ENCODE assay signal across 7 worm cellular contexts in the genomic region with DNA sequence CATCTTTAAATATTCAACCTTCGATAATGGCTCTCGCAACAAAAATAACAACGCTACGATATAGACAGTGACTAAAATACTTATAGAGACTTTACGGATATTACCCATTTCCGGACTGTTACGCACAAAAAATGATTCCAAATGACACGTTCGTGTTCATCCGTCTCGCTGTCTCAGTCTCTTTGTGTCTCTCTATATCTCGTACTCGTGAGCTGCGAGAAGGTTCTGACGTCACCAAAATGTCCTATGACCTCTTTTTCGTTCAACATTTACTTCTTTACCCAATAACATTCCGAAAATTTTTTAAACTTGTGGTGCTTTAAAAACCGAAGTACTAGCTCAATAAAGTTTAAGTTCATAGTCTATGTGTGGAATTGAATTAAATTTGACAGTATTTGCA.
TF ChIP-seq lines count a peak whose summit lies in the region.

No protein-coding gene starts in this region.

TF ChIP-seq in whole organism, L1 larva, 84 proteins besides CTCF, POLR2A, EP300 and RAD21 (continues in another document):
- peak; percentile 81 for TF ChIP-seq lin-14 (GFP tag; optimal IDR thresholded peaks at IDR 0.05; lab: Kevin White, UChicago)
- peak; percentile 77 for TF ChIP-seq rnt-1 (tag; optimal IDR thresholded peaks at IDR 0.05; lab: Kevin White, UChicago)
- peak; percentile 0 for TF ChIP-seq mef-2 (tag; optimal IDR thresholded peaks at IDR 0.05; lab: Kevin White, UChicago)
- TF ChIP-seq fkh-10 (GFP tag; optimal IDR thresholded peaks at IDR 0.05; lab: Kevin White, UChicago), result peak; percentile 12
- TF ChIP-seq ztf-4 (tag; optimal IDR thresholded peaks at IDR 0.05; lab: Kevin White, UChicago), result peak; percentile 69
- no peak for TF ChIP-seq ztf-11 (tag; optimal IDR thresholded peaks at IDR 0.05; lab: Kevin White, UChicago)
- TF ChIP-seq lsy-2 (tag; optimal IDR thresholded peaks at IDR 0.05; lab: Kevin White, UChicago), result peak; percentile 50 to 51
- no peak for TF ChIP-seq lin-15B (tag; optimal IDR thresholded peaks at IDR 0.05; lab: Kevin White, UChicago)
- no peak for TF ChIP-seq pax-3 (tag; optimal IDR thresholded peaks at IDR 0.05; lab: Kevin White, UChicago)
- peak; percentile 39 for TF ChIP-seq snu-23 (GFP tag; optimal IDR thresholded peaks at IDR 0.05; lab: Kevin White, UChicago)
- TF ChIP-seq unc-130 (tag; optimal IDR thresholded peaks at IDR 0.05; lab: Kevin White, UChicago), result peak; percentile 10
- peak; percentile 26 for TF ChIP-seq nhr-47 (tag; optimal IDR thresholded peaks at IDR 0.05; lab: Kevin White, UChicago)

TF ChIP-seq in whole organism, L2 larva, 48 proteins besides CTCF, POLR2A, EP300 and RAD21 (continues in another document):
- TF ChIP-seq blmp-1 (tag; optimal IDR thresholded peaks at IDR 0.05; lab: Kevin White, UChicago; ENCODE audit: insufficient read depth), result no peak
- TF ChIP-seq nhr-237 (tag; optimal IDR thresholded peaks at IDR 0.05; lab: Kevin White, UChicago), result no peak
- peak; percentile 68 for TF ChIP-seq nhr-129 (tag; optimal IDR thresholded peaks at IDR 0.05; lab: Kevin White, UChicago)
- TF ChIP-seq crh-2 (tag; optimal IDR thresholded peaks at IDR 0.05; lab: Kevin White, UChicago), result peak; percentile 68
- peak; percentile 7 for TF ChIP-seq sem-4 (tag; optimal IDR thresholded peaks at IDR 0.05; lab: Kevin White, UChicago)
- TF ChIP-seq ceh-82 (tag; optimal IDR thresholded peaks at IDR 0.05; lab: Kevin White, UChicago), result no peak
- no peak for TF ChIP-seq mab-5 (tag; optimal IDR thresholded peaks at IDR 0.05; lab: Kevin White, UChicago)
- peak; percentile 56 for TF ChIP-seq ztf-4 (tag; optimal IDR thresholded peaks at IDR 0.05; lab: Kevin White, UChicago)
- TF ChIP-seq mdl-1 (tag; optimal IDR thresholded peaks at IDR 0.05; lab: Kevin White, UChicago), result no peak
- TF ChIP-seq C34F6.9 (tag; optimal IDR thresholded peaks at IDR 0.05; lab: Kevin White, UChicago), result peak; percentile 66
- peak; percentile 48 for TF ChIP-seq sma-9 (GFP tag; optimal IDR thresholded peaks at IDR 0.05; lab: Kevin White, UChicago)
- TF ChIP-seq sma-9 (tag; optimal IDR thresholded peaks at IDR 0.05; lab: Kevin White, UChicago), result no peak
- TF ChIP-seq nhr-23 (tag; optimal IDR thresholded peaks at IDR 0.05; lab: Kevin White, UChicago), result no peak

TF ChIP-seq in whole organism, L3 larva, 47 proteins besides CTCF, POLR2A, EP300 and RAD21:
- TF ChIP-seq lsy-12 (tag; optimal IDR thresholded peaks at IDR 0.05; lab: Kevin White, UChicago), result no peak
- no peak for TF ChIP-seq elt-2 (tag; optimal IDR thresholded peaks at IDR 0.05; lab: Kevin White, UChicago)
- peak; percentile 48 for TF ChIP-seq fkh-10 (GFP tag; optimal IDR thresholded peaks at IDR 0.05; lab: Kevin White, UChicago)
- TF ChIP-seq nfya-1 (tag; optimal IDR thresholded peaks at IDR 0.05; lab: Kevin White, UChicago; ENCODE audit: insufficient read depth), result peak; percentile 21
TF ChIP-seq in whole organism, L3 larva: peak in this region for 2.

TF ChIP-seq in whole organism, L4 larva, 104 proteins besides CTCF, POLR2A, EP300 and RAD21:
- TF ChIP-seq hif-1 (tag; optimal IDR thresholded peaks at IDR 0.05; lab: Kevin White, UChicago) (peak in 1 of 2 experiments; percentile 95), hlh-30 (tag; optimal IDR thresholded peaks at IDR 0.05; lab: Kevin White, UChicago; ENCODE audit: insufficient read depth) (peak; percentile 79), lin-38 (GFP tag; IDR thresholded peaks at IDR 0.05; lab: Robert Waterston, UW) (no peak), aha-1 (tag; lab: Kevin White, UChicago) (peak; percentile 99), hlh-11 (tag; optimal IDR thresholded peaks at IDR 0.05; lab: Kevin White, UChicago) (peak; percentile 34), mdl-1 (tag; optimal IDR thresholded peaks at IDR 0.05; lab: Kevin White, UChicago) (no peak), hmg-1.1 (GFP tag; IDR thresholded peaks at IDR 0.05; lab: Robert Waterston, UW) (peak; percentile 23; the same call in 1 of the 2 replicates), ceh-32 (tag; optimal IDR thresholded peaks at IDR 0.05; lab: Kevin White, UChicago; ENCODE audit: poor library complexity) (no peak), nhr-76 (tag; optimal IDR thresholded peaks at IDR 0.05; lab: Kevin White, UChicago) (no peak), lsy-2 (tag; optimal IDR thresholded peaks at IDR 0.05; lab: Kevin White, UChicago) (peak in 1 of 2 experiments; percentile 32)

TF ChIP-seq in whole organism, late embryonic, 69 proteins besides CTCF, POLR2A, EP300 and RAD21:
- TF ChIP-seq elt-2 (tag; optimal IDR thresholded peaks at IDR 0.05; lab: Kevin White, UChicago) (no peak), ceh-2 (tag; optimal IDR thresholded peaks at IDR 0.05; lab: Kevin White, UChicago) (no peak), K02D7.2 (tag; optimal IDR thresholded peaks at IDR 0.05; lab: Kevin White, UChicago) (no peak), ceh-14 (tag; optimal IDR thresholded peaks at IDR 0.05; lab: Kevin White, UChicago) (no peak), unc-42 (tag; optimal IDR thresholded peaks at IDR 0.05; lab: Kevin White, UChicago) (no peak), pqm-1 (tag; optimal IDR thresholded peaks at IDR 0.05; lab: Kevin White, UChicago) (no peak), hlh-30 (tag; optimal IDR thresholded peaks at IDR 0.05; lab: Kevin White, UChicago; ENCODE audit: insufficient read depth) (peak; percentile 85), rnt-1 (tag; optimal IDR thresholded peaks at IDR 0.05; lab: Kevin White, UChicago) (no peak), pat-9 (tag; optimal IDR thresholded peaks at IDR 0.05; lab: Kevin White, UChicago) (no peak)
TF ChIP-seq in whole organism, late embryonic: peak in this region for 1.

TF ChIP-seq in whole organism, mixed stage, embryonic, 35 proteins besides CTCF, POLR2A, EP300 and RAD21:
- no peak for TF ChIP-seq nhr-76 (tag; optimal IDR thresholded peaks at IDR 0.05; lab: Kevin White, UChicago)
- TF ChIP-seq ces-1 (GFP tag; optimal IDR thresholded peaks at IDR 0.05; lab: Kevin White, UChicago), result peak; percentile 8

TF ChIP-seq in whole organism, young adult, 124 proteins besides CTCF, POLR2A, EP300 and RAD21:
- TF ChIP-seq B0035.1 (tag; optimal IDR thresholded peaks at IDR 0.05; lab: Kevin White, UChicago) (no peak), lag-1 (GFP tag; IDR thresholded peaks at IDR 0.05; lab: Robert Waterston, UW) (no peak), mel-28 (tag; optimal IDR thresholded peaks at IDR 0.05; lab: Kevin White, UChicago; ENCODE audit: borderline replicate concordance) (no peak), madf-6 (GFP tag; IDR thresholded peaks at IDR 0.05; lab: Robert Waterston, UW) (no peak), atf-7 (tag; optimal IDR thresholded peaks at IDR 0.05; lab: Kevin White, UChicago) (peak; percentile 9), F22D6.2 (tag; optimal IDR thresholded peaks at IDR 0.05; lab: Kevin White, UChicago) (no peak), pbrm-1 (GFP tag; IDR thresholded peaks at IDR 0.05; lab: Robert Waterston, UW) (0 out of 2 replicates have a peak, but pooled peaks have one; percentile 52), hmg-1.2 (GFP tag; IDR thresholded peaks at IDR 0.05; lab: Robert Waterston, UW) (peak; percentile 51; the same call in 1 of the 2 replicates)
